Fruit fly (Drosophila melanogaster): Measurements from ENCODE around the gene CG44325.

The CG44325 gene

dm6 chrX:9041789-9042456 lies 36.4 kb downstream of the CG44325 start (continued):
- TF ChIP-seq cg (GFP tag; optimal IDR thresholded peaks at IDR 0.05) (no peak), Elba2 (GFP tag; optimal IDR thresholded peaks at IDR 0.05) (no peak), Fer3 (tag; optimal IDR thresholded peaks at IDR 0.05) (no peak), CG4617 (GFP tag; optimal IDR thresholded peaks at IDR 0.05; ENCODE audit: borderline replicate concordance) (no peak), ato (GFP tag; IDR thresholded peaks at IDR 0.05; ENCODE audit: partially characterized antibody) (no peak), ro (GFP tag; IDR thresholded peaks at IDR 0.05) (no peak), CG31365 (tag; optimal IDR thresholded peaks at IDR 0.05) (no peak), cwo (GFP tag; optimal IDR thresholded peaks at IDR 0.05) (peak; percentile 26), Atf-2 (GFP tag; optimal IDR thresholded peaks at IDR 0.05) (peak; percentile 50), seq (GFP tag; IDR thresholded peaks at IDR 0.05) (no peak), CG12942 (GFP tag; optimal IDR thresholded peaks at IDR 0.05) (peak; percentile 6), CG33213 (GFP tag; optimal IDR thresholded peaks at IDR 0.05) (no peak), Asciz (GFP tag; optimal IDR thresholded peaks at IDR 0.05) (peak; percentile 27), CG15601 (tag; optimal IDR thresholded peaks at IDR 0.05) (peak; percentile 38), onecut (GFP tag; IDR thresholded peaks at IDR 0.05) (peak; percentile 34; the same call in 1 of the 2 replicates), CG3847 (GFP tag; IDR thresholded peaks at IDR 0.05) (no peak), HLH3B (GFP tag; IDR thresholded peaks at IDR 0.05) (0 out of 2 replicates have a peak, but pooled peaks have one; percentile 44), CrebB (tag; optimal IDR thresholded peaks at IDR 0.05) (no peak), Camta (GFP tag; optimal IDR thresholded peaks at IDR 0.05) (peak; percentile 46), ara (GFP tag; IDR thresholded peaks at IDR 0.05) (0 out of 2 replicates have a peak, but pooled peaks have one; percentile 47), inv (GFP tag; IDR thresholded peaks at IDR 0.05; ENCODE audit: partially characterized antibody) (no peak), CG17361 (GFP tag; IDR thresholded peaks at IDR 0.05) (peak; percentile 75), CG10431 (GFP tag; optimal IDR thresholded peaks at IDR 0.05) (peak; percentile 5), CG11247 (GFP tag; IDR thresholded peaks at IDR 0.05) (peak; percentile 23; the same call in 1 of the 2 replicates), CG8924 (tag; optimal IDR thresholded peaks at IDR 0.05) (peak; percentile 50), CG18764 (GFP tag; optimal IDR thresholded peaks at IDR 0.05) (no peak), otp (GFP tag; IDR thresholded peaks at IDR 0.05) (no peak), HLH4C (GFP tag; IDR thresholded peaks at IDR 0.05; ENCODE audit: partially characterized antibody) (no peak), GATAe (GFP tag; conservative IDR thresholded peaks at IDR 0.05) (no peak), CG3407 (GFP tag; optimal IDR thresholded peaks at IDR 0.05) (peak; percentile 44), CG4820 (GFP tag; optimal IDR thresholded peaks at IDR 0.05) (peak; percentile 50), CG17328 (GFP tag; IDR thresholded peaks at IDR 0.05) (peak; percentile 37; the same call in 1 of the 2 replicates), Blimp-1 (GFP tag; optimal IDR thresholded peaks at IDR 0.05) (peak; percentile 39), schlank (tag; optimal IDR thresholded peaks at IDR 0.05) (no peak), slou (GFP tag; optimal IDR thresholded peaks at IDR 0.05) (peak; percentile 25), CG5180 (GFP tag; optimal IDR thresholded peaks at IDR 0.05) (peak; percentile 17), vvl (GFP tag; IDR thresholded peaks at IDR 0.05) (no peak), CG8388 (GFP tag; optimal IDR thresholded peaks at IDR 0.05) (peak; percentile 46), Scr (GFP tag; IDR thresholded peaks at IDR 0.05; ENCODE audit: partially characterized antibody) (no peak), Rfx (GFP tag; IDR thresholded peaks at IDR 0.05) (peak; percentile 7; the same call in 1 of the 2 replicates), CG9817 (tag; optimal IDR thresholded peaks at IDR 0.05) (no peak), Mes4 (GFP tag; optimal IDR thresholded peaks at IDR 0.05) (peak; percentile 39), CG13775 (GFP tag; optimal IDR thresholded peaks at IDR 0.05) (peak; percentile 60), E2f2 (GFP tag; IDR thresholded peaks at IDR 0.05) (peak; percentile 15; the same call in 1 of the 2 replicates), sna (GFP tag; IDR thresholded peaks at IDR 0.05; ENCODE audit: partially characterized antibody) (no peak), CG31224 (GFP tag; IDR thresholded peaks at IDR 0.05) (no peak), CG11085 (GFP tag; IDR thresholded peaks at IDR 0.05) (no peak), CG14860 (GFP tag; IDR thresholded peaks at IDR 0.05; ENCODE audit: partially characterized antibody) (no peak), Doc3 (GFP tag; IDR thresholded peaks at IDR 0.05; ENCODE audit: partially characterized antibody) (no peak)

Data from whole organism, embryonic.